Fruit fly (Drosophila melanogaster): ENCODE results near the gene msl-2.

The msl-2 gene

dm6 chr2L:3483672-3484071 lies 17.8 kb upstream of the msl-2 start (continued):
- TF ChIP-seq CG8290 (GFP tag; optimal IDR thresholded peaks at IDR 0.05) (no peak), CG8290 (tag; optimal IDR thresholded peaks at IDR 0.05) (no peak), sisA (GFP tag; IDR thresholded peaks at IDR 0.05) (no peak), sima (GFP tag; optimal IDR thresholded peaks at IDR 0.05) (no peak), Drgx (GFP tag; IDR thresholded peaks at IDR 0.05) (peak; percentile 46), tup (GFP tag; optimal IDR thresholded peaks at IDR 0.05) (no peak), oc (tag; optimal IDR thresholded peaks at IDR 0.05) (no peak), CG7987 (GFP tag; optimal IDR thresholded peaks at IDR 0.05) (no peak), nau (GFP tag; optimal IDR thresholded peaks at IDR 0.05) (no peak)

DNA sequence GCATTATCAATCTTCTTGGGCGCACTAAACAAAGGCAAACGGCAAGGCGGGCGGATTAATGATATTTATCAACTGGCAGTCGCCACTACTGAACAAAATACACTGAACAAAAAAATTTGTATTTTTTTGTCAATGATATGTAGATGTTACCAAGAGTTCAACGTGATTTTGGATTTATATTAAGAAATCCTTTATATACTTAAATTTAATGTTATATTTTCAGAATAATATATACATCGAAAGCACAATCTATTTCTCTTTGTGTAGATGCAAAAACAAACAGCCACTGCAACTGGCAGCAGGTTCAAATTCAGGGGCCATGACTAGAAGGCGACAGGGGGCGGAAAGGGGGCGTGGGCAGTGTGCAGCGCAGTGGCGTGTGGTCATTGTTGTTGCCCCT lies 16.8 kb upstream of the msl-2 start:
- TF ChIP-seq CG7928 (GFP tag; optimal IDR thresholded peaks at IDR 0.05) (no peak), sens (GFP tag) (peak; percentile 1), CG7839 (tag; optimal IDR thresholded peaks at IDR 0.05) (no peak), Xrp1 (GFP tag; IDR thresholded peaks at IDR 0.05) (peak; percentile 35; the same call in 1 of the 2 replicates), Sry-δ (GFP tag; optimal IDR thresholded peaks at IDR 0.05) (no peak), hkb (optimal IDR thresholded peaks at IDR 0.05) (no peak), hkb (GFP tag; IDR thresholded peaks at IDR 0.05) (0 out of 2 replicates have a peak, but pooled peaks have one; percentile 16), CG10147 (GFP tag; optimal IDR thresholded peaks at IDR 0.05) (no peak), CG4360 (GFP tag; IDR thresholded peaks at IDR 0.05) (no peak), scrt (GFP tag; optimal IDR thresholded peaks at IDR 0.05) (no peak), Hand (GFP tag; optimal IDR thresholded peaks at IDR 0.05) (no peak), tio (GFP tag; optimal IDR thresholded peaks at IDR 0.05) (no peak), vvl (GFP tag; IDR thresholded peaks at IDR 0.05) (peak; percentile 45; the same call in 1 of the 2 replicates), Ptx1 (GFP tag; IDR thresholded peaks at IDR 0.05) (peak; percentile 41; the same call in 1 of the 2 replicates), CG11456 (GFP tag; IDR thresholded peaks at IDR 0.05) (0 out of 3 replicates have a peak, but pooled peaks have one; percentile 15), CG18619 (GFP tag; optimal IDR thresholded peaks at IDR 0.05) (no peak), toy (GFP tag; IDR thresholded peaks at IDR 0.05) (no peak), hbn (GFP tag; IDR thresholded peaks at IDR 0.05; ENCODE audit: partially characterized antibody) (no peak), Hr39 (optimal IDR thresholded peaks at IDR 0.05) (no peak), ase (GFP tag; IDR thresholded peaks at IDR 0.05) (0 out of 3 replicates have a peak, but pooled peaks have one; percentile 32), CG10267 (tag; optimal IDR thresholded peaks at IDR 0.05) (peak; percentile 16), fd96Cb (tag; optimal IDR thresholded peaks at IDR 0.05) (peak; percentile 32), CG11398 (GFP tag; optimal IDR thresholded peaks at IDR 0.05) (no peak), CG14667 (GFP tag; IDR thresholded peaks at IDR 0.05) (no peak), bcd (GFP tag; optimal IDR thresholded peaks at IDR 0.05) (peak; percentile 0), zen (tag; optimal IDR thresholded peaks at IDR 0.05) (peak; percentile 23), gem (tag; optimal IDR thresholded peaks at IDR 0.05) (peak; percentile 55), CG4424 (GFP tag; optimal IDR thresholded peaks at IDR 0.05) (peak; percentile 4), CG7745 (tag; optimal IDR thresholded peaks at IDR 0.05) (no peak), trem (tag; optimal IDR thresholded peaks at IDR 0.05) (peak; percentile 10), Hmx (GFP tag; optimal IDR thresholded peaks at IDR 0.05) (no peak), ttk (GFP tag; IDR thresholded peaks at IDR 0.05) (peak; percentile 22; the same call in 1 of the 2 replicates), CG10321 (GFP tag; IDR thresholded peaks at IDR 0.05) (no peak), eyg (GFP tag; optimal IDR thresholded peaks at IDR 0.05) (no peak), Drgx (GFP tag; IDR thresholded peaks at IDR 0.05) (peak; percentile 91), Sox102F (GFP tag; optimal IDR thresholded peaks at IDR 0.05) (peak; percentile 47), CG13424 (tag; optimal IDR thresholded peaks at IDR 0.05) (peak; percentile 22), BtbVII (GFP tag; optimal IDR thresholded peaks at IDR 0.05) (no peak), Blimp-1 (GFP tag; optimal IDR thresholded peaks at IDR 0.05) (peak; percentile 32), prd (optimal IDR thresholded peaks at IDR 0.05) (no peak), prd (GFP tag; IDR thresholded peaks at IDR 0.05) (peak; percentile 39; the same call in 1 of the 3 replicates), D (optimal IDR thresholded peaks at IDR 0.05) (no peak), D (GFP tag; optimal IDR thresholded peaks at IDR 0.05) (no peak)
